Worm (Caenorhabditis elegans): ENCODE measurements around the gene srxa-6.

srxa-6 gene

ce11 chrV:20781346-20781952 is 46.7 kb downstream of the srxa-6 start:
- TF ChIP-seq fkh-10 (GFP tag; optimal IDR thresholded peaks at IDR 0.05) (no peak), ama-1 (optimal IDR thresholded peaks at IDR 0.05) (peak; percentile 27), elt-1 (tag; optimal IDR thresholded peaks at IDR 0.05) (no peak)

ce11 chrV:20782188-20782587 is 47.4 kb downstream of the srxa-6 start:
- TF ChIP-seq nhr-43 (tag; optimal IDR thresholded peaks at IDR 0.05; ENCODE audit: poor library complexity, severe bottlenecking) (no peak), ceh-9 (tag; optimal IDR thresholded peaks at IDR 0.05) (no peak), lin-15B (tag; optimal IDR thresholded peaks at IDR 0.05) (peak; percentile 33), egl-27 (tag; optimal IDR thresholded peaks at IDR 0.05) (no peak), hmg-11 (tag; optimal IDR thresholded peaks at IDR 0.05) (peak; percentile 38), unc-39 (tag; optimal IDR thresholded peaks at IDR 0.05) (no peak), lsy-12 (tag; optimal IDR thresholded peaks at IDR 0.05) (peak; percentile 48), nhr-76 (tag; optimal IDR thresholded peaks at IDR 0.05) (no peak), fkh-10 (GFP tag; optimal IDR thresholded peaks at IDR 0.05) (peak; percentile 98), elt-1 (tag; optimal IDR thresholded peaks at IDR 0.05) (no peak), egl-5 (tag; optimal IDR thresholded peaks at IDR 0.05) (no peak), ama-1 (optimal IDR thresholded peaks at IDR 0.05) (peak; percentile 86), mdl-1 (tag; optimal IDR thresholded peaks at IDR 0.05) (peak; percentile 24), lin-39 (tag; optimal IDR thresholded peaks at IDR 0.05) (peak; percentile 33), skn-1 (tag; optimal IDR thresholded peaks at IDR 0.05) (no peak), ztf-4 (tag; optimal IDR thresholded peaks at IDR 0.05) (no peak), mml-1 (tag; optimal IDR thresholded peaks at IDR 0.05) (no peak), sea-2 (GFP tag; optimal IDR thresholded peaks at IDR 0.05) (no peak), pha-4 (tag; optimal IDR thresholded peaks at IDR 0.05) (no peak), ceh-16 (tag; optimal IDR thresholded peaks at IDR 0.05) (no peak), fkh-2 (tag; optimal IDR thresholded peaks at IDR 0.05) (no peak), unc-62 (GFP tag; optimal IDR thresholded peaks at IDR 0.05) (no peak), nhr-12 (tag; optimal IDR thresholded peaks at IDR 0.05) (no peak), R02D3.7 (tag; optimal IDR thresholded peaks at IDR 0.05) (no peak), nfya-1 (tag; optimal IDR thresholded peaks at IDR 0.05; ENCODE audit: insufficient read depth) (peak; percentile 87), tbx-2 (tag; optimal IDR thresholded peaks at IDR 0.05) (no peak), nhr-77 (tag; optimal IDR thresholded peaks at IDR 0.05) (no peak), zag-1 (tag; optimal IDR thresholded peaks at IDR 0.05) (no peak), ceh-82 (tag; optimal IDR thresholded peaks at IDR 0.05) (no peak), pqm-1 (tag; optimal IDR thresholded peaks at IDR 0.05) (no peak), fos-1 (tag; optimal IDR thresholded peaks at IDR 0.05) (no peak), nhr-25 (tag; optimal IDR thresholded peaks at IDR 0.05) (no peak), jun-1 (tag; optimal IDR thresholded peaks at IDR 0.05) (no peak), eor-1 (tag; optimal IDR thresholded peaks at IDR 0.05) (no peak), aly-2 (tag; optimal IDR thresholded peaks at IDR 0.05) (no peak), ZK546.5 (tag; optimal IDR thresholded peaks at IDR 0.05) (no peak), elt-3 (tag; optimal IDR thresholded peaks at IDR 0.05) (no peak), elt-2 (tag; optimal IDR thresholded peaks at IDR 0.05) (no peak), snpc-4 (tag; optimal IDR thresholded peaks at IDR 0.05) (no peak), nhr-11 (tag; optimal IDR thresholded peaks at IDR 0.05) (no peak), ceh-28 (tag; optimal IDR thresholded peaks at IDR 0.05) (peak; percentile 3), daf-12 (tag; optimal IDR thresholded peaks at IDR 0.05) (no peak), ztf-11 (tag; optimal IDR thresholded peaks at IDR 0.05) (no peak), nhr-23 (tag; optimal IDR thresholded peaks at IDR 0.05) (no peak), nhr-28 (tag; optimal IDR thresholded peaks at IDR 0.05) (no peak), nhr-237 (tag; optimal IDR thresholded peaks at IDR 0.05) (no peak), nhr-67 (tag; optimal IDR thresholded peaks at IDR 0.05) (no peak)
